Worm (Caenorhabditis elegans): ENCODE measurements around the gene F45E1.4.

DNA sequence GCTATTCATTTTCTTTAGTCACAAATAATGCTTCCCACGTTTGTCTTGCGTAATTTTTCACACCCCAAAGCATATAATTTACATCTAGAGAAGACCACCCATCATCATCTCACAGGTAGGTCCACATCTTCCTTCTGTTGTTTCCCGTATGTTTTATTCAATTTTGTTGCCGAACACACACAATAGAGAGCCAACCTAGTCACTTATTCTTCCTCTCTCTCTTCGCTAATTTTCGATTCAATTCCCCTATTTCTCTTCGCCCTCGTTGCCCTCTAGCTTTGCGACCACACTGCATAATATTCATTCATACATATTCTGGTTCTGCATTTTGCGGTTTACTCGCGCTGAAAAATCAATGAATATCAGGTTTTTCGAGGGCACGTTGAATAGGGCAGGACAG is 20.2 kb downstream of the F45E1.4 start:
- TF ChIP-seq fkh-10 (GFP tag; optimal IDR thresholded peaks at IDR 0.05) (no peak), fos-1 (tag; optimal IDR thresholded peaks at IDR 0.05) (no peak), nhr-28 (tag; optimal IDR thresholded peaks at IDR 0.05) (no peak), nhr-25 (tag; optimal IDR thresholded peaks at IDR 0.05) (no peak), ama-1 (optimal IDR thresholded peaks at IDR 0.05) (no peak), egl-27 (tag; optimal IDR thresholded peaks at IDR 0.05) (no peak), mdl-1 (tag; optimal IDR thresholded peaks at IDR 0.05) (no peak), ztf-11 (tag; optimal IDR thresholded peaks at IDR 0.05) (no peak), unc-62 (GFP tag; optimal IDR thresholded peaks at IDR 0.05) (no peak), egl-5 (tag; optimal IDR thresholded peaks at IDR 0.05) (no peak), elt-2 (tag; optimal IDR thresholded peaks at IDR 0.05) (no peak), nhr-77 (tag; optimal IDR thresholded peaks at IDR 0.05) (no peak), sea-2 (GFP tag; optimal IDR thresholded peaks at IDR 0.05) (no peak), elt-3 (tag; optimal IDR thresholded peaks at IDR 0.05) (no peak)
